Fruit fly (Drosophila melanogaster) whole organism, prepupa: ENCODE measurements around the gene CG11550.

Source experiments
- CG10631 ChIP-seq: fragments of 200-800 bp; sonication (Bioruptor generic); optimal IDR thresholded peaks from 2 replicates; lab custom pipeline; 2016; ENCODE audit warnings: missing biosample characterization, missing genetic modification characterization
- CG4318 ChIP-seq: fragments of 200-800 bp; sonication (Bioruptor generic); optimal IDR thresholded peaks from 3 replicates; lab custom pipeline; 2017; ENCODE audit warnings: missing biosample characterization, mild to moderate bottlenecking, missing genetic modification characterization
- Ets96B ChIP-seq: fragments of 200-800 bp; optimal IDR thresholded peaks from 2 replicates; lab custom pipeline; 2019; ENCODE audit warnings: missing biosample characterization, mild to moderate bottlenecking, missing genetic modification characterization, moderate library complexity
- Sox102F ChIP-seq: fragments of 200-800 bp; sonication (Bioruptor generic); optimal IDR thresholded peaks from 2 replicates; lab custom pipeline; 2016; ENCODE audit warnings: missing biosample characterization, mild to moderate bottlenecking, missing genetic modification characterization
- achi ChIP-seq: fragments of 200-800 bp; sonication (Bioruptor generic); optimal IDR thresholded peaks from 3 replicates; lab custom pipeline; 2016; ENCODE audit warnings: missing biosample characterization, missing genetic modification characterization
- dac ChIP-seq: fragments of 200-800 bp; sonication (Bioruptor generic); optimal IDR thresholded peaks from 2 replicates; lab custom pipeline; 2017; ENCODE audit warnings: missing biosample characterization, mild to moderate bottlenecking, missing genetic modification characterization
- salr ChIP-seq, 2 experiments: fragments of 200-800 bp; sonication (Bioruptor generic); optimal IDR thresholded peaks; 3 replicates each; lab custom pipeline; 2016 to 2018; ENCODE audit warnings: missing biosample characterization in 2 of 2, missing genetic modification characterization in 2 of 2, mild to moderate bottlenecking in 1 of 2
- ss ChIP-seq, 2 experiments: fragments of 200-800 bp; sonication (Bioruptor generic); optimal IDR thresholded peaks; 2 replicates in 1 of 2; 3 replicates in 1 of 2; lab custom pipeline; 2017 to 2018; ENCODE audit warnings: mild to moderate bottlenecking in 2 of 2, missing biosample characterization in 2 of 2, missing genetic modification characterization in 2 of 2, moderate library complexity in 1 of 2

DNA sequence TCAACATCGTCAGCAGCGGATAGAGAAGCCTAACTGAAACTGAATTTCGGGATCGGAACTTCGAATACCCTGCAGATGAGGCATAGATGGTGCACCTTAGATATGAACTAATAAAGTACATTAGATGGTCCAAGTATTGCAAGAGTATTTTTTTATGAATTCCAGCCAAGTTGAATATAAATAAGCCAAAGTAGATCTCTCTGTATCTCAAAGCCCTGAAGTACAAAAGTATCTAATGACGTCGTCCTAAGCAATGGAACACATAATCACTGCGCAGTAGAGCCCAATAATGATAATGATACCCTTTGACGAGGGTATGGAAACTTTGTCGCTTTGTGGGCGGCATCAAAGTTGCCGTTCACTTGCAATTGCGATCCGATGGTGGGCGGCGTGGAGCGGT, 30.1 kb upstream of the CG11550 start:
- TF ChIP-seq dac (GFP tag; lab: Kevin White, UChicago) (peak; percentile 13), salr (GFP tag; optimal IDR thresholded peaks at IDR 0.05; lab: Kevin White, UChicago) (no peak), achi (GFP tag; lab: Kevin White, UChicago) (peak; percentile 17), ss (GFP tag; optimal IDR thresholded peaks at IDR 0.05; lab: Kevin White, UChicago) (no peak), Ets96B (no peak), CG4318 (GFP tag; lab: Kevin White, UChicago) (peak; percentile 2), Sox102F (no peak), CG10631 (GFP tag; lab: Kevin White, UChicago) (peak; percentile 15)
